Worm (Caenorhabditis elegans) whole organism, young adult: ENCODE measurements around the gene pptr-1.

Experiments
- B0019.2 ChIP-seq: fragments of 200-800 bp; sonication (Bioruptor generic); conservative IDR thresholded peaks from 2 replicates; pipeline ENCODE4 v1.3.6; 2022; ENCODE audit warnings: missing genetic modification reagents, missing genetic modification characterization, missing compliant biosample characterization
- B0261.1 ChIP-seq: sonication (generic microtip); optimal IDR thresholded peaks from 2 replicates; lab custom pipeline; 2016; ENCODE audit warnings: mild to moderate bottlenecking, missing genetic modification characterization, moderate library complexity, missing compliant biosample characterization
- D2030.7 ChIP-seq: fragments of 200-800 bp; sonication (Bioruptor generic); IDR thresholded peaks from 2 replicates; pipeline ENCODE4 v1.3.6; 2022; ENCODE audit warnings: missing genetic modification reagents, missing genetic modification characterization, missing compliant biosample characterization
- F10E7.11 ChIP-seq: sonication (generic microtip); optimal IDR thresholded peaks from 2 replicates; lab custom pipeline; 2017; ENCODE audit warnings: mild to moderate bottlenecking, missing genetic modification characterization, moderate library complexity, missing compliant biosample characterization
- F22D6.2 ChIP-seq: sonication (generic microtip); optimal IDR thresholded peaks from 2 replicates; lab custom pipeline; 2016; ENCODE audit warnings: mild to moderate bottlenecking, missing genetic modification characterization, missing compliant biosample characterization
- F49E8.2 ChIP-seq: sonication (generic microtip); optimal IDR thresholded peaks from 3 replicates; lab custom pipeline; 2017; ENCODE audit warnings: missing genetic modification characterization, mild to moderate bottlenecking, missing compliant biosample characterization, antibody characterized with exemption, moderate library complexity; ENCODE audit not compliant: insufficient read depth
- F57C9.4 ChIP-seq: sonication (generic microtip); optimal IDR thresholded peaks from 2 replicates; lab custom pipeline; 2017; ENCODE audit warnings: mild to moderate bottlenecking, missing genetic modification characterization, missing compliant biosample characterization
- T07F8.4 ChIP-seq: sonication (generic microtip); optimal IDR thresholded peaks from 2 replicates; lab custom pipeline; 2016; ENCODE audit warnings: mild to moderate bottlenecking, missing genetic modification characterization, moderate library complexity, missing compliant biosample characterization
- T26A5.8 ChIP-seq: sonication (generic microtip); optimal IDR thresholded peaks from 2 replicates; lab custom pipeline; 2016; ENCODE audit warnings: missing genetic modification characterization, missing compliant biosample characterization
- Y67H2A.10 ChIP-seq: fragments of 200-800 bp; sonication (Bioruptor generic); conservative IDR thresholded peaks from 2 replicates; pipeline ENCODE4 v1.3.6; 2022; ENCODE audit warnings: missing genetic modification reagents, missing genetic modification characterization, missing compliant biosample characterization
- Y95B8A.8 ChIP-seq: fragments of 200-800 bp; sonication (Bioruptor generic); IDR thresholded peaks from 2 replicates; pipeline ENCODE4 v1.3.6; 2022; ENCODE audit warnings: missing genetic modification reagents, missing genetic modification characterization, missing compliant biosample characterization
- ZK185.1 ChIP-seq: sonication (generic microtip); optimal IDR thresholded peaks from 2 replicates; lab custom pipeline; 2016; ENCODE audit warnings: mild to moderate bottlenecking, missing genetic modification characterization, missing compliant biosample characterization; ENCODE audit not compliant: poor library complexity, severe bottlenecking
- attf-5 ChIP-seq: fragments of 200-800 bp; sonication (Bioruptor generic); optimal IDR thresholded peaks from 2 replicates; lab custom pipeline; 2018; ENCODE audit warnings: mild to moderate bottlenecking, missing genetic modification characterization, missing compliant biosample characterization
- bed-2 ChIP-seq: fragments of 200-800 bp; sonication (Bioruptor generic); IDR thresholded peaks from 2 replicates; pipeline ENCODE4 v1.3.6; 2022; ENCODE audit warnings: missing genetic modification reagents, missing genetic modification characterization, missing compliant biosample characterization
- ceh-100 ChIP-seq: fragments of 200-800 bp; sonication (Bioruptor generic); IDR thresholded peaks from 2 replicates; pipeline ENCODE4 v1.3.6; 2022; ENCODE audit warnings: missing genetic modification reagents, missing genetic modification characterization, missing compliant biosample characterization
- ceh-58 ChIP-seq: fragments of 200-800 bp; sonication (Bioruptor generic); IDR thresholded peaks from 2 replicates; pipeline ENCODE4 v1.3.6; 2022; ENCODE audit warnings: missing genetic modification characterization, missing compliant biosample characterization
- ceh-79 ChIP-seq: sonication (generic microtip); optimal IDR thresholded peaks from 2 replicates; lab custom pipeline; 2017; ENCODE audit warnings: mild to moderate bottlenecking, missing genetic modification characterization, missing compliant biosample characterization
- ceh-91 ChIP-seq: fragments of 200-800 bp; sonication (Bioruptor generic); IDR thresholded peaks from 2 replicates; pipeline ENCODE4 v1.3.6; 2022; ENCODE audit warnings: missing genetic modification reagents, missing genetic modification characterization, missing compliant biosample characterization
- egl-18 ChIP-seq: fragments of 200-800 bp; sonication (Bioruptor generic); IDR thresholded peaks from 2 replicates; pipeline ENCODE4 v1.3.6; 2022; ENCODE audit warnings: missing genetic modification reagents, missing genetic modification characterization, missing compliant biosample characterization
- gei-17 ChIP-seq: fragments of 200-800 bp; sonication (Bioruptor generic); optimal IDR thresholded peaks from 2 replicates; lab custom pipeline; 2018; ENCODE audit warnings: mild to moderate bottlenecking, missing genetic modification characterization, missing compliant biosample characterization
- hmg-1.2 ChIP-seq: fragments of 200-800 bp; sonication (Bioruptor generic); IDR thresholded peaks from 2 replicates; pipeline ENCODE4 v1.3.6; 2022; ENCODE audit warnings: missing genetic modification reagents, missing genetic modification characterization, missing compliant biosample characterization
- hmg-20 ChIP-seq: fragments of 200-800 bp; sonication (Bioruptor generic); IDR thresholded peaks from 2 replicates; pipeline ENCODE4 v1.3.6; 2022; ENCODE audit warnings: missing genetic modification reagents, missing genetic modification characterization, missing compliant biosample characterization
- let-526 ChIP-seq: fragments of 200-800 bp; sonication (Bioruptor generic); IDR thresholded peaks from 2 replicates; pipeline ENCODE4 v1.3.6; 2022; ENCODE audit warnings: missing genetic modification reagents, missing genetic modification characterization, missing compliant biosample characterization
- lin-26 ChIP-seq: fragments of 200-800 bp; sonication (Bioruptor generic); IDR thresholded peaks from 2 replicates; pipeline ENCODE4 v1.3.6; 2022; ENCODE audit warnings: missing genetic modification reagents, missing genetic modification characterization, missing compliant biosample characterization
- lin-54 ChIP-seq: fragments of 200-800 bp; sonication (Bioruptor generic); optimal IDR thresholded peaks from 2 replicates; lab custom pipeline; 2018; ENCODE audit warnings: mild to moderate bottlenecking, missing genetic modification characterization, missing compliant biosample characterization
- lir-1 ChIP-seq: fragments of 200-800 bp; sonication (Bioruptor generic); conservative IDR thresholded peaks from 2 replicates; pipeline ENCODE4 v1.3.6; 2022; ENCODE audit warnings: missing genetic modification reagents, missing genetic modification characterization, missing compliant biosample characterization
- lsl-1 ChIP-seq: fragments of 200-800 bp; sonication (Bioruptor generic); optimal IDR thresholded peaks from 2 replicates; lab custom pipeline; 2018; ENCODE audit warnings: mild to moderate bottlenecking, missing genetic modification characterization, moderate library complexity, missing compliant biosample characterization
- lsy-27 ChIP-seq: sonication (generic microtip); optimal IDR thresholded peaks from 2 replicates; lab custom pipeline; 2017; ENCODE audit warnings: missing genetic modification characterization, mild to moderate bottlenecking, missing compliant biosample characterization, antibody characterized with exemption, missing genotype, borderline replicate concordance; ENCODE audit not compliant: insufficient read depth
- madf-6 ChIP-seq: fragments of 200-800 bp; sonication (Bioruptor generic); IDR thresholded peaks from 2 replicates; pipeline ENCODE4 v1.3.6; 2022; ENCODE audit warnings: missing genetic modification reagents, missing genetic modification characterization, missing compliant biosample characterization
- mcd-1 ChIP-seq: fragments of 200-800 bp; sonication (Bioruptor generic); IDR thresholded peaks from 2 replicates; pipeline ENCODE4 v1.3.6; 2022; ENCODE audit warnings: missing genetic modification reagents, missing genetic modification characterization, missing compliant biosample characterization
- mxl-1 ChIP-seq: sonication (generic microtip); optimal IDR thresholded peaks from 2 replicates; lab custom pipeline; 2016; ENCODE audit warnings: missing genetic modification characterization, missing compliant biosample characterization
- nfya-2 ChIP-seq: fragments of 200-800 bp; sonication (Bioruptor generic); IDR thresholded peaks from 2 replicates; pipeline ENCODE4 v1.3.6; 2022; ENCODE audit warnings: missing genetic modification reagents, missing genetic modification characterization, missing compliant biosample characterization
- nhr-27 ChIP-seq: fragments of 200-800 bp; sonication (Bioruptor generic); optimal IDR thresholded peaks from 2 replicates; lab custom pipeline; 2018; ENCODE audit warnings: mild to moderate bottlenecking, missing genetic modification characterization, moderate library complexity, missing compliant biosample characterization
- pbrm-1 ChIP-seq: fragments of 200-800 bp; sonication (Bioruptor generic); IDR thresholded peaks from 2 replicates; pipeline ENCODE4 v1.3.6; 2022; ENCODE audit warnings: missing genetic modification reagents, missing genetic modification characterization, missing compliant biosample characterization
- rcor-1 ChIP-seq: fragments of 200-800 bp; sonication (Bioruptor generic); IDR thresholded peaks from 2 replicates; pipeline ENCODE4 v1.3.6; 2022; ENCODE audit warnings: missing genetic modification reagents, missing genetic modification characterization, missing compliant biosample characterization
- snpc-3.4 ChIP-seq: sonication (generic microtip); optimal IDR thresholded peaks from 2 replicates; lab custom pipeline; 2017; ENCODE audit warnings: missing genetic modification characterization, mild to moderate bottlenecking, missing compliant biosample characterization, antibody characterized with exemption, moderate library complexity, missing genotype, missing genetic modification reagents
- snpc-4 ChIP-seq, 5 experiments: fragments of 150-350 bp in 1 of 5; sonication (generic microtip) in 4 of 5; optimal IDR thresholded peaks; 2 replicates each; lab custom pipeline; 2014 to 2018; ENCODE audit warnings: missing genetic modification characterization in 5 of 5, missing biosample characterization in 3 of 5, antibody characterized with exemption in 2 of 5, mild to moderate bottlenecking in 2 of 5, missing compliant biosample characterization in 2 of 5, missing genotype in 2 of 5, moderate library complexity in 2 of 5, missing genetic modification reagents in 1 of 5
- tbp1 ChIP-seq: fragments of 200-800 bp; sonication (Bioruptor generic); optimal IDR thresholded peaks from 2 replicates; lab custom pipeline; 2018; ENCODE audit warnings: mild to moderate bottlenecking, missing genetic modification characterization, missing compliant biosample characterization
- xnd-1 ChIP-seq: sonication (generic microtip); optimal IDR thresholded peaks from 2 replicates; lab custom pipeline; 2016; ENCODE audit warnings: missing genotype, missing genetic modification reagents, missing genetic modification characterization, missing compliant biosample characterization
- ztf-22 ChIP-seq: fragments of 200-800 bp; sonication (Bioruptor generic); optimal IDR thresholded peaks from 2 replicates; lab custom pipeline; 2018; ENCODE audit warnings: mild to moderate bottlenecking, missing genetic modification characterization, moderate library complexity, missing compliant biosample characterization
- ztf-26 ChIP-seq: sonication (generic microtip); optimal IDR thresholded peaks from 2 replicates; lab custom pipeline; 2017; ENCODE audit warnings: missing genetic modification characterization, missing compliant biosample characterization
- ztf-6 ChIP-seq: fragments of 200-800 bp; sonication (Bioruptor generic); IDR thresholded peaks from 2 replicates; pipeline ENCODE4 v1.3.6; 2022; ENCODE audit warnings: missing genetic modification reagents, missing genetic modification characterization, missing compliant biosample characterization

pptr-1 gene

ce11 chrV:16395131-16395530 is 37.8 kb downstream of the pptr-1 start, which contains the start of gene F13A7.11 (continued):
- TF ChIP-seq rcor-1 (GFP tag; lab: Robert Waterston, UW) (no peak), attf-5 (peak; percentile 15), lsy-27 (tag; lab: Kevin White, UChicago) (no peak), Y67H2A.10 (GFP tag; lab: Robert Waterston, UW) (no peak), madf-6 (no peak), let-526 (GFP tag; lab: Robert Waterston, UW) (no peak), T07F8.4 (no peak), ztf-6 (GFP tag; lab: Robert Waterston, UW) (no peak), hmg-1.2 (GFP tag; lab: Robert Waterston, UW) (no peak), snpc-3.4 (tag; lab: Kevin White, UChicago) (no peak), mcd-1 (GFP tag; lab: Robert Waterston, UW) (0 out of 2 replicates have a peak, but pooled peaks have one; percentile 13), pbrm-1 (GFP tag; lab: Robert Waterston, UW) (no peak), snpc-4 (GFP tag; optimal IDR thresholded peaks at IDR 0.05; lab: Kevin White, UChicago) (no peak), snpc-4 (tag; optimal IDR thresholded peaks at IDR 0.05; lab: Kevin White, UChicago) (peak in 2 of 4 experiments; percentile 2 to 4), F49E8.2 (tag; lab: Kevin White, UChicago) (no peak), lsl-1 (no peak), F57C9.4 (tag; lab: Kevin White, UChicago) (no peak), ZK185.1 (tag; lab: Kevin White, UChicago) (no peak), tbp1 (GFP tag; lab: Kevin White, UChicago) (no peak), nhr-27 (tag; lab: Kevin White, UChicago) (no peak), ceh-91 (GFP tag; lab: Robert Waterston, UW) (no peak), ceh-79 (tag; lab: Kevin White, UChicago) (no peak), lin-26 (GFP tag; lab: Robert Waterston, UW) (no peak), gei-17 (GFP tag; lab: Kevin White, UChicago) (no peak)
- TF ChIP-seq, all 124 proteins: peak for 6

DNA sequence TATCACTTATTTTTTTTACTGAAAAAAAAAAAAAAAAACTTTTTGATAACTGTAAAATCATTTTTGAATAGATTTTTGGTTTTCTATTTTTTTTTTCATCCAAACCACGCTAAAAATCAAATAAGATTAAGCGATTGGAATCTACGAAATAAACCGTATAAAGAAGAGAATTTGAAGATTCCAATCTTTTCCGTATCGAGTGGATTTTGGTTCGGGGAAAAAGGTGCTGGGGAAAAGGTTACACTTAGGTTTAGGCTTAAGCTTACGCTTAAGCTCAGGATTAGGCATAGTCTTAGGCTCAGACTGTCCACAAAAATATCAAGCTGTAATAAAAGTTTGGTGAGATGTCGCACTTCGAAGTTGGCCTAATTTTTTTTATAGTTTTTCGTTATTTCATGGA is 38.4 kb downstream of the pptr-1 start, which contains the start of gene F13A7.12:
Gene F13A7.12, plus strand, starts transcription at position 301 of the 400 bp plus-strand sequence.
- TF ChIP-seq ceh-58 (GFP tag; lab: Robert Waterston, UW) (no peak), egl-18 (no peak), F10E7.11 (tag; lab: Kevin White, UChicago) (no peak), xnd-1 (no peak), lin-54 (GFP tag; lab: Kevin White, UChicago) (no peak), hmg-20 (GFP tag; lab: Robert Waterston, UW) (no peak)
- TF ChIP-seq, all 124 proteins: peak for 0

DNA sequence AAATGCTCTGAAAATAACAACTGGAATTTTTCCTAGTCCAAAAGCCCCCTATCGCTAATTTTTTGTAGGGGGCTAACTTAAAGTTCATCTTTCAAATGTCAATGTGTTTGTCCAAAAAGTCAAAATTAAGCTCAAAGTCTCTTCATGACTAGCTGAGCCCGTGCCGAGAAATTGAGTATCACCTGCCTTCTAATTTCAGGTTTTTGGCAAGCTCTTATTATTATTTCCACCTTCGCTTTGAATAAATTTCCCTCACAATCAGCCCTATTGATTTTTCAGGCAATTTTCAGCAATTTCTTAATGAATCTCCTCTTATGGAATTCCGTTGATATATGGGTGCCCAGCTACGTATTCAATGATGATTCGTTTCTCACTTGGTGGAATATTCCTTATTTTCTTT is 42.1 kb downstream of the pptr-1 start, which contains the start of gene sre-36:
Gene sre-36, plus strand, starts transcription at position 301 of the 400 bp plus-strand sequence.
- no peak for TF ChIP-seq egl-18
- no peak for TF ChIP-seq Y67H2A.10 (GFP tag; lab: Robert Waterston, UW)
- no peak for TF ChIP-seq F10E7.11 (tag; lab: Kevin White, UChicago)
- TF ChIP-seq nfya-2 = no peak
- TF ChIP-seq Y95B8A.8 = no peak

DNA sequence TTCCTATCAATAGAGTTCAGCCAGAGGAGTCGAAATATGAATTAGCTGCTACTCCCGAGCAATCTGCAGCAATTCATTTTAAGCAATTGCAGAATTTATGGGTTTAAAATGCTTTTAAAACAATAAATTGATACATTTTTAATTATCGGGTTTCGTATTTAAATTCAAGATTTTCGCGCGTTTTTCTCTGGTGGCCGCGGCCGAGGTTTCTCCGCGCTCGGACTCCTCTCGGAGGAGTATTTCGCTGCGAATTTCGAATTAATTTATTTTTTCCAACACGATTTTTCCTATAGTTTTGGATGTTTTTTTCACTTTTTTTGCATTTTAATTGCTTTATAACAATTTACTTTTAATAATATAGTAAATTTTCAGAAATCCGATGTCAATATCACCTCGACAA is 44.2 kb downstream of the pptr-1 start, which contains the start of gene F13A7.14:
Gene F13A7.14, plus strand, starts transcription at position 373 of the 400 bp plus-strand sequence.
- peak; percentile 2 for TF ChIP-seq ztf-26 (tag; lab: Kevin White, UChicago)
- no peak for TF ChIP-seq mxl-1
- peak; percentile 54 for TF ChIP-seq D2030.7
- TF ChIP-seq bed-2 = peak; percentile 89
- TF ChIP-seq xnd-1 = peak; percentile 6
- TF ChIP-seq ceh-100 (GFP tag; lab: Robert Waterston, UW) = 0 out of 2 replicates have a peak, but pooled peaks have one; percentile 38
- TF ChIP-seq B0261.1 (tag; lab: Kevin White, UChicago) = peak; percentile 15
- TF ChIP-seq ZK185.1 (tag; lab: Kevin White, UChicago) = peak; percentile 90
- TF ChIP-seq madf-6 = peak; percentile 82
- TF ChIP-seq mcd-1 (GFP tag; lab: Robert Waterston, UW) = peak; percentile 86
- TF ChIP-seq lir-1 (GFP tag; lab: Robert Waterston, UW) = peak; percentile 60
- peak; percentile 62; the same call in 1 of the 2 replicates for TF ChIP-seq hmg-20 (GFP tag; lab: Robert Waterston, UW)
- no peak for TF ChIP-seq B0019.2 (GFP tag; lab: Robert Waterston, UW)
- TF ChIP-seq ztf-22 (GFP tag; lab: Kevin White, UChicago) = no peak
- TF ChIP-seq lin-26 (GFP tag; lab: Robert Waterston, UW) = no peak
- TF ChIP-seq F22D6.2 (tag; lab: Kevin White, UChicago) = peak; percentile 36
- peak; percentile 52 for TF ChIP-seq ceh-91 (GFP tag; lab: Robert Waterston, UW)
- TF ChIP-seq T26A5.8 = no peak
